Fruit fly (Drosophila melanogaster) whole organism, pupa: ENCODE results near the gene CG2926.

Source experiments
- CG10348 ChIP-seq: fragments of 200-800 bp; sonication (Bioruptor generic); IDR thresholded peaks from 2 replicates; pipeline ENCODE4 v1.3.6; 2022; ENCODE audit warnings: missing biosample characterization, missing genetic modification characterization
- CG12605 ChIP-seq: fragments of 200-800 bp; sonication (Bioruptor generic); IDR thresholded peaks from 2 replicates; pipeline ENCODE4 v1.3.6; 2022; ENCODE audit warnings: missing biosample characterization, missing genetic modification characterization
- CG13204 ChIP-seq: fragments of 200-800 bp; sonication (Bioruptor generic); optimal IDR thresholded peaks from 2 replicates; lab custom pipeline; 2018; ENCODE audit warnings: missing biosample characterization, mild to moderate bottlenecking, missing genetic modification characterization, moderate library complexity
- CG14655 ChIP-seq: fragments of 200-800 bp; sonication (Bioruptor generic); optimal IDR thresholded peaks from 3 replicates; lab custom pipeline; 2017; ENCODE audit warnings: mild to moderate bottlenecking, missing biosample characterization, missing genetic modification reagents, missing genetic modification characterization
- CG15710 ChIP-seq: fragments of 200-800 bp; sonication (Bioruptor generic); optimal IDR thresholded peaks from 2 replicates; lab custom pipeline; 2018; ENCODE audit warnings: missing biosample characterization, mild to moderate bottlenecking, missing genetic modification characterization, moderate library complexity
- CG17806 ChIP-seq: fragments of 200-800 bp; sonication (Bioruptor generic); optimal IDR thresholded peaks from 2 replicates; lab custom pipeline; 2018; ENCODE audit warnings: missing biosample characterization, mild to moderate bottlenecking, missing genetic modification characterization, moderate library complexity
- CG32121 ChIP-seq: fragments of 200-800 bp; sonication (Bioruptor generic); IDR thresholded peaks from 2 replicates; pipeline ENCODE4 v1.3.6; 2022; ENCODE audit warnings: missing biosample characterization, missing genetic modification characterization
- CG34367 ChIP-seq: fragments of 200-800 bp; sonication (Bioruptor generic); optimal IDR thresholded peaks from 2 replicates; lab custom pipeline; 2018; ENCODE audit warnings: missing biosample characterization, mild to moderate bottlenecking, missing genetic modification characterization
- CG4496 ChIP-seq: fragments of 200-800 bp; sonication (Bioruptor generic); IDR thresholded peaks from 3 replicates; pipeline ENCODE4 v1.3.6; 2022; ENCODE audit warnings: missing biosample characterization, missing genetic modification characterization
- CG8159 ChIP-seq: fragments of 200-800 bp; sonication (Bioruptor generic); optimal IDR thresholded peaks from 3 replicates; lab custom pipeline; 2018; ENCODE audit warnings: missing biosample characterization, mild to moderate bottlenecking, missing genetic modification characterization, moderate library complexity
- CG8301 ChIP-seq: fragments of 200-800 bp; sonication (Bioruptor generic); optimal IDR thresholded peaks from 2 replicates; lab custom pipeline; 2018; ENCODE audit warnings: missing biosample characterization, mild to moderate bottlenecking, missing genetic modification characterization
- D1 ChIP-seq: fragments of 200-800 bp; sonication (Bioruptor generic); optimal IDR thresholded peaks from 2 replicates; lab custom pipeline; 2018; ENCODE audit warnings: missing biosample characterization, mild to moderate bottlenecking, missing genetic modification characterization, moderate library complexity
- EcR ChIP-seq: fragments of 200-800 bp; sonication (Bioruptor generic); optimal IDR thresholded peaks from 3 replicates; lab custom pipeline; 2019; ENCODE audit warnings: missing biosample characterization, missing genetic modification characterization, mild to moderate bottlenecking, moderate library complexity, missing genetic modification reagents
- Ets98B ChIP-seq: fragments of 200-800 bp; sonication (Bioruptor generic); IDR thresholded peaks from 2 replicates; pipeline ENCODE4 v1.3.6; 2022; ENCODE audit warnings: missing biosample characterization, missing genetic modification characterization
- Pif1A ChIP-seq: fragments of 200-800 bp; sonication (Bioruptor generic); optimal IDR thresholded peaks from 3 replicates; lab custom pipeline; 2016; ENCODE audit warnings: missing biosample characterization, missing genetic modification characterization
- Pif1B ChIP-seq: fragments of 200-800 bp; sonication (Bioruptor generic); optimal IDR thresholded peaks from 3 replicates; lab custom pipeline; 2016; ENCODE audit warnings: missing biosample characterization, missing genetic modification characterization
- Snoo ChIP-seq: fragments of 200-800 bp; sonication (Bioruptor generic); optimal IDR thresholded peaks from 3 replicates; lab custom pipeline; 2017; ENCODE audit warnings: missing biosample characterization, mild to moderate bottlenecking, missing genetic modification characterization, inconsistent platforms
- fd96Ca ChIP-seq: fragments of 200-800 bp; sonication (Bioruptor generic); IDR thresholded peaks from 3 replicates; pipeline ENCODE4 v1.3.6; 2022; ENCODE audit warnings: missing biosample characterization, missing genetic modification characterization
- gl ChIP-seq: fragments of 200-800 bp; sonication (Bioruptor generic); optimal IDR thresholded peaks from 2 replicates; lab custom pipeline; 2018; ENCODE audit warnings: missing biosample characterization, mild to moderate bottlenecking, missing genetic modification characterization
- rn ChIP-seq: fragments of 200-800 bp; sonication (Bioruptor generic); IDR thresholded peaks from 2 replicates; pipeline ENCODE4 v1.3.6; 2022; ENCODE audit warnings: missing biosample characterization, missing genetic modification characterization

CG2926 gene

dm6 chr3R:5554082-5554481 lies 34.1 kb downstream of the CG2926 start, which contains the start of gene Pcmt:
Gene Pcmt, minus strand, starts transcription at chr3R:5554316.
- no peak for TF ChIP-seq EcR (GFP tag; lab: Kevin White, UChicago)
- no peak for TF ChIP-seq CG10348 (GFP tag; lab: Robert Waterston, UW)
- no peak for TF ChIP-seq CG15710 (tag; lab: Kevin White, UChicago)
- no peak for TF ChIP-seq CG34367 (tag; lab: Kevin White, UChicago)
- no peak for TF ChIP-seq CG8159
- TF ChIP-seq CG13204 (GFP tag; lab: Kevin White, UChicago), result no peak
- no peak for TF ChIP-seq gl (tag; lab: Kevin White, UChicago)
- TF ChIP-seq Pif1A (GFP tag; lab: Kevin White, UChicago), result no peak

dm6 chr3R:5551593-5551992 lies 36.6 kb downstream of the CG2926 start:
- TF ChIP-seq Ets98B (GFP tag; lab: Robert Waterston, UW), result no peak
- no peak for TF ChIP-seq Snoo (tag; lab: Kevin White, UChicago)
- no peak for TF ChIP-seq CG17806 (tag; lab: Kevin White, UChicago)
- TF ChIP-seq Pif1A (GFP tag; lab: Kevin White, UChicago), result no peak
- TF ChIP-seq CG8159, result no peak
- TF ChIP-seq D1 (tag; lab: Kevin White, UChicago), result no peak
- TF ChIP-seq CG4496 (GFP tag; lab: Robert Waterston, UW), result no peak
- no peak for TF ChIP-seq CG15710 (tag; lab: Kevin White, UChicago)
- no peak for TF ChIP-seq fd96Ca (GFP tag; lab: Robert Waterston, UW)
- no peak for TF ChIP-seq Pif1B (GFP tag; lab: Kevin White, UChicago)
- no peak for TF ChIP-seq CG34367 (tag; lab: Kevin White, UChicago)

dm6 chr3R:5551068-5551467 lies 37.1 kb downstream of the CG2926 start, which contains the start of gene mia:
Gene mia, minus strand, starts transcription at chr3R:5551168.
- TF ChIP-seq CG15710 (tag; lab: Kevin White, UChicago) (no peak), Snoo (tag; lab: Kevin White, UChicago) (no peak), Pif1B (GFP tag; lab: Kevin White, UChicago) (no peak), CG10348 (GFP tag; lab: Robert Waterston, UW) (no peak), Pif1A (GFP tag; lab: Kevin White, UChicago) (no peak), D1 (tag; lab: Kevin White, UChicago) (no peak), CG32121 (GFP tag; lab: Robert Waterston, UW) (no peak), EcR (GFP tag; lab: Kevin White, UChicago) (no peak), CG34367 (tag; lab: Kevin White, UChicago) (no peak), CG17806 (tag; lab: Kevin White, UChicago) (no peak), CG14655 (no peak), fd96Ca (GFP tag; lab: Robert Waterston, UW) (no peak), CG8159 (no peak), gl (tag; lab: Kevin White, UChicago) (no peak), CG12605 (GFP tag; lab: Robert Waterston, UW) (no peak), Ets98B (GFP tag; lab: Robert Waterston, UW) (no peak), CG13204 (GFP tag; lab: Kevin White, UChicago) (no peak), CG8301 (no peak)

- TF ChIP-seq CG8159, result no peak
- no peak for TF ChIP-seq CG14655
- TF ChIP-seq Pif1B (GFP tag; lab: Kevin White, UChicago), result no peak
- TF ChIP-seq CG32121 (GFP tag; lab: Robert Waterston, UW), result no peak
- TF ChIP-seq CG12605 (GFP tag; lab: Robert Waterston, UW), result no peak
- TF ChIP-seq CG15710 (tag; lab: Kevin White, UChicago), result no peak
- TF ChIP-seq CG4496 (GFP tag; lab: Robert Waterston, UW), result no peak
These were observed 37.7 kb downstream of the CG2926 start for dm6 chr3R:5550452-5550851.

- TF ChIP-seq Pif1A (GFP tag; lab: Kevin White, UChicago) (no peak), CG8159 (no peak), CG32121 (GFP tag; lab: Robert Waterston, UW) (no peak), Pif1B (GFP tag; lab: Kevin White, UChicago) (no peak), CG15710 (tag; lab: Kevin White, UChicago) (no peak), CG12605 (GFP tag; lab: Robert Waterston, UW) (peak; percentile 42; the same call in 1 of the 2 replicates), Ets98B (GFP tag; lab: Robert Waterston, UW) (no peak), rn (GFP tag; lab: Robert Waterston, UW) (0 out of 2 replicates have a peak, but pooled peaks have one; percentile 29), CG4496 (GFP tag; lab: Robert Waterston, UW) (peak; percentile 48; the same call in 2 of the 3 replicates), CG14655 (no peak), CG8301 (no peak), D1 (tag; lab: Kevin White, UChicago) (no peak)
These were observed 40.7 kb downstream of the CG2926 start, which contains the start of gene CG2519 for dm6 chr3R:5547464-5547943. Gene CG2519, minus strand, starts transcription at chr3R:5547775.
